Fruit fly (Drosophila melanogaster) whole organism, adult: ENCODE data around the gene DCTN5-p25.

Experiments used
- CG11617 ChIP-seq: fragments of 200-800 bp; sonication (Bioruptor generic); optimal IDR thresholded peaks from 2 replicates; lab custom pipeline; 2017; ENCODE audit warnings: mild to moderate bottlenecking, missing biosample characterization, missing genetic modification reagents, missing genetic modification characterization
- CG12768 ChIP-seq: fragments of 200-800 bp; sonication (Bioruptor generic); optimal IDR thresholded peaks from 2 replicates; lab custom pipeline; 2017; ENCODE audit warnings: missing biosample characterization, missing genetic modification characterization, mild to moderate bottlenecking, moderate library complexity, missing genetic modification reagents
- CG14711 ChIP-seq: fragments of 200-800 bp; sonication (Bioruptor generic); optimal IDR thresholded peaks from 2 replicates; lab custom pipeline; 2018; ENCODE audit warnings: missing biosample characterization, mild to moderate bottlenecking, missing genetic modification characterization, moderate library complexity
- CG1620 ChIP-seq: fragments of 200-800 bp; sonication (Bioruptor generic); optimal IDR thresholded peaks from 2 replicates; lab custom pipeline; 2016; ENCODE audit warnings: missing biosample characterization, missing genetic modification characterization
- CG33017 ChIP-seq: fragments of 200-800 bp; sonication (Bioruptor generic); optimal IDR thresholded peaks from 2 replicates; lab custom pipeline; 2018; ENCODE audit warnings: missing biosample characterization, mild to moderate bottlenecking, missing genetic modification characterization, moderate library complexity
- CG5204 ChIP-seq: fragments of 200-800 bp; sonication (Bioruptor generic); optimal IDR thresholded peaks from 2 replicates; lab custom pipeline; 2016; ENCODE audit warnings: missing biosample characterization, missing genetic modification characterization
- CG7045 ChIP-seq: fragments of 200-800 bp; sonication (Bioruptor generic); optimal IDR thresholded peaks from 2 replicates; lab custom pipeline; 2017; ENCODE audit warnings: missing biosample characterization, mild to moderate bottlenecking, missing genetic modification characterization
- CG7101 ChIP-seq: fragments of 200-800 bp; sonication (Bioruptor generic); optimal IDR thresholded peaks from 2 replicates; lab custom pipeline; 2018; ENCODE audit warnings: missing biosample characterization, mild to moderate bottlenecking, missing genetic modification characterization, moderate library complexity
- Clk ChIP-seq: fragments of 200-800 bp; sonication (Bioruptor generic); optimal IDR thresholded peaks from 2 replicates; lab custom pipeline; 2017; ENCODE audit warnings: missing biosample characterization, missing genetic modification characterization
- Crg-1 ChIP-seq: fragments of 200-800 bp; sonication (Bioruptor generic); optimal IDR thresholded peaks from 2 replicates; lab custom pipeline; 2016; ENCODE audit warnings: missing biosample characterization, missing genetic modification characterization
- Hr96 ChIP-seq: fragments of 200-800 bp; sonication (Bioruptor generic); optimal IDR thresholded peaks from 2 replicates; lab custom pipeline; 2016; ENCODE audit warnings: missing biosample characterization, missing genetic modification characterization
- Mnt ChIP-seq: fragments of 200-800 bp; sonication (Bioruptor generic); optimal IDR thresholded peaks from 2 replicates; lab custom pipeline; 2016; ENCODE audit warnings: missing biosample characterization, mild to moderate bottlenecking, missing genetic modification characterization
- bab1 ChIP-seq: fragments of 200-800 bp; sonication (Bioruptor generic); optimal IDR thresholded peaks from 3 replicates; lab custom pipeline; 2019; ENCODE audit warnings: missing biosample characterization, mild to moderate bottlenecking, missing genetic modification characterization, moderate library complexity
- cic ChIP-seq: fragments of 200-800 bp; sonication (Bioruptor generic); optimal IDR thresholded peaks from 2 replicates; lab custom pipeline; 2017; ENCODE audit warnings: missing biosample characterization, mild to moderate bottlenecking, missing genetic modification characterization, moderate library complexity
- cnc ChIP-seq, 2 experiments: fragments of >200 bp; optimal IDR thresholded peaks; 2 replicates each; lab custom pipeline; 2017
- kay ChIP-seq: fragments of 200-800 bp; sonication (Bioruptor generic); peaks from one replicate; lab custom pipeline; 2016; ENCODE audit warnings: missing biosample characterization, missing genetic modification characterization, borderline replicate concordance
- ovo ChIP-seq: fragments of 200-800 bp; sonication (Bioruptor generic); optimal IDR thresholded peaks from 2 replicates; lab custom pipeline; 2016; ENCODE audit warnings: missing biosample characterization, missing genetic modification characterization
- pad ChIP-seq: fragments of 200-800 bp; sonication (Bioruptor generic); optimal IDR thresholded peaks from 3 replicates; lab custom pipeline; 2017; ENCODE audit warnings: missing biosample characterization, missing genetic modification characterization, mild to moderate bottlenecking, moderate library complexity, missing genetic modification reagents
- tj ChIP-seq: fragments of 200-800 bp; sonication (Bioruptor generic); optimal IDR thresholded peaks from 3 replicates; lab custom pipeline; 2017; ENCODE audit warnings: missing biosample characterization, mild to moderate bottlenecking, missing genetic modification characterization, moderate library complexity
- toe ChIP-seq: fragments of 200-800 bp; sonication (Bioruptor generic); optimal IDR thresholded peaks from 2 replicates; lab custom pipeline; 2016; ENCODE audit warnings: missing biosample characterization, missing genetic modification characterization

The DCTN5-p25 gene

DNA sequence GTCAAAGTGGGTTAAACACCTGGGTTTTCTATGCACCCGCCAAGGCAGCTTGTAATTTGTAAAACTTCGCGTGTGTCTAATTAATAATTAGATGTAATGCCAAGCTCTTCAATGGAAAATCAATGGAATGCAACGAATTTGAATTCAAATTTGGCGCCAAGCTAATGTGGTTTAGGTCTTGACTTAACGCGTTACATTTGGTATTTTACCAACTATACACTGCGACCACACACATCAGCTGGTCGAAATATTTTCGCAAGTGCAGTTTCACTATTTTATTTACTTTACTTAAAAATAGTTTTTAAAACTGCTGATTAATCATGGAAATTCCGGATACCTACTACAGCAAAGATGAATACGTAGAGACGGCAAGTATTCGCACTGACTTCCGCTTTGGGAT lies at the start of gene DCTN5-p25:
DCTN5-p25 (plus strand) TSS at position 229 of the 400 bp plus-strand sequence.
- TF ChIP-seq bab1 (GFP tag; lab: Kevin White, UChicago) (peak; percentile 14), cic (GFP tag; lab: Kevin White, UChicago) (no peak), CG7045 (GFP tag; lab: Kevin White, UChicago) (no peak)

DNA sequence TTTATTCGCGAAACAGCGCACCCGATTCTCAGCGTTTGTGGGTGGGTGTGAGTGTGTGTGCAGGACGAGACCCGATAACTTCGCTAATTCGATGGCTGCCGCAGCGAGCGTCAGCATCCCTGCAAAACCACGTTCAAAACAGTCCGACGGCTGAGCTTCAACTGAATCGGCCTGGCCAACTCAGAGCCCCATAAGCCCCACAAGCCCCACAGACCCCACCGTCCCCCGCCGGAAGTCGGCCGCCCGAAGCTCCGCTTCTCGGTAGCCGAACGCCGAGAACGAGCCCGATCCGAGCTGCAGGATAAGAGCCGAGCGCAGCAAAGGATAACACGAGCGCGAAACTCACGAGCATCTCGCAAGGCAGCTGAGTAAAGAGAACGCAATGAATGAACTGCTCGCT lies 33.4 kb upstream of the DCTN5-p25 start, which contains the start of gene side-II:
side-II (minus strand) TSS at position 168 of the 400 bp plus-strand sequence.
- TF ChIP-seq Mnt (GFP tag; lab: Kevin White, UChicago), result no peak
- TF ChIP-seq CG12768, result no peak
- TF ChIP-seq cnc (optimal IDR thresholded peaks at IDR 0.05; lab: Kevin White, UChicago), result no peak
- no peak for TF ChIP-seq bab1 (GFP tag; lab: Kevin White, UChicago)
- TF ChIP-seq CG7101 (tag; lab: Kevin White, UChicago), result no peak
- TF ChIP-seq CG7045 (GFP tag; lab: Kevin White, UChicago), result no peak
- no peak for TF ChIP-seq cic (GFP tag; lab: Kevin White, UChicago)
- TF ChIP-seq Hr96, result no peak

DNA sequence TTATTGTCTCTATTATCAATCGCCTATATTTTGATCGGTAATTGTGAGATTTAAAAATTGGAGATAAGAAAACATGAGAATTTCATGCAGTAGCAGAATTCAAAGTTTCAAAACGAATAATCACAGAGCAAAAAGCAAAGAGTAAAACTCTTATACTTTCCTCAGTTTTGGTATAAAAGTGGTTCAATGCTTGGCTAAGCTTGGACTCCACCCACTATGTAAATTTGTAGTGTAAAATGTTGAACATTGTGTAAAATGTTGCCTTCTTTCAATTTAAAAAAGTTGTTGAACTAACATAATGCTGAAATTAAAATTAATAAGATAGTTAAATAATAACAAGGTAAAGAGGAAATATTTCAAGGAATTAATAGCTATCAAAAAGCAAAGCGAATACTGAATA lies 32.7 kb upstream of the DCTN5-p25 start:
- TF ChIP-seq bab1 (GFP tag; lab: Kevin White, UChicago) (no peak), CG5204 (no peak), Hr96 (no peak), CG7101 (tag; lab: Kevin White, UChicago) (no peak), CG11617 (GFP tag; lab: Kevin White, UChicago) (no peak), cic (GFP tag; lab: Kevin White, UChicago) (no peak), CG1620 (GFP tag; lab: Kevin White, UChicago) (no peak), CG14711 (tag; lab: Kevin White, UChicago) (no peak), ovo (no peak), Clk (GFP tag; lab: Kevin White, UChicago) (no peak), Crg-1 (no peak), CG33017 (tag; lab: Kevin White, UChicago) (no peak), CG7045 (GFP tag; lab: Kevin White, UChicago) (no peak), cnc (optimal IDR thresholded peaks at IDR 0.05; lab: Kevin White, UChicago) (no peak), Mnt (GFP tag; lab: Kevin White, UChicago) (no peak), CG12768 (no peak), pad (GFP tag; lab: Kevin White, UChicago) (no peak), tj (GFP tag; lab: Kevin White, UChicago) (no peak), toe (GFP tag; lab: Kevin White, UChicago) (no peak)

DNA sequence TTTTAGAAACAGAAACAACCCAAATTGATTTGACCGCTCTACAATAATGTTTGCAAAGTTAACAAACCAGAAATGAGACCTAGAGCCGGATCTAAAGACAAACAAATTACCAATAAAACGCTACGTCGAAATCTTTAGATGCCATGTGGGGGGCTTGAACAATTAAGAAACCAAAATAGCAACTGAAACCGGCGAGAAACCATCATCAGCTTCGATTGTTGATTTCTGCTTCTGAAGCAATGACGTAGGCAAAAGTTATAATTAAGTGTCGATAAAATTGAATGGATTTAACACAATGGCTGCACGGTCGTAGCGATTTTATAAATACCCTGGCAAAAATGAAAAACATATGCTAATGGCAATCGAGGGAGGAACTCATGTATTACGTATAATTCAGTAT lies 12.6 kb upstream of the DCTN5-p25 start:
- TF ChIP-seq Clk (GFP tag; lab: Kevin White, UChicago) (no peak), Mnt (GFP tag; lab: Kevin White, UChicago) (no peak), ovo (no peak), CG12768 (no peak), CG5204 (no peak), toe (GFP tag; lab: Kevin White, UChicago) (no peak), bab1 (GFP tag; lab: Kevin White, UChicago) (no peak), cnc (optimal IDR thresholded peaks at IDR 0.05; lab: Kevin White, UChicago) (no peak), CG11617 (GFP tag; lab: Kevin White, UChicago) (no peak), Hr96 (no peak), pad (GFP tag; lab: Kevin White, UChicago) (no peak), CG33017 (tag; lab: Kevin White, UChicago) (no peak), CG1620 (GFP tag; lab: Kevin White, UChicago) (no peak), Crg-1 (no peak), CG7101 (tag; lab: Kevin White, UChicago) (no peak)

DNA sequence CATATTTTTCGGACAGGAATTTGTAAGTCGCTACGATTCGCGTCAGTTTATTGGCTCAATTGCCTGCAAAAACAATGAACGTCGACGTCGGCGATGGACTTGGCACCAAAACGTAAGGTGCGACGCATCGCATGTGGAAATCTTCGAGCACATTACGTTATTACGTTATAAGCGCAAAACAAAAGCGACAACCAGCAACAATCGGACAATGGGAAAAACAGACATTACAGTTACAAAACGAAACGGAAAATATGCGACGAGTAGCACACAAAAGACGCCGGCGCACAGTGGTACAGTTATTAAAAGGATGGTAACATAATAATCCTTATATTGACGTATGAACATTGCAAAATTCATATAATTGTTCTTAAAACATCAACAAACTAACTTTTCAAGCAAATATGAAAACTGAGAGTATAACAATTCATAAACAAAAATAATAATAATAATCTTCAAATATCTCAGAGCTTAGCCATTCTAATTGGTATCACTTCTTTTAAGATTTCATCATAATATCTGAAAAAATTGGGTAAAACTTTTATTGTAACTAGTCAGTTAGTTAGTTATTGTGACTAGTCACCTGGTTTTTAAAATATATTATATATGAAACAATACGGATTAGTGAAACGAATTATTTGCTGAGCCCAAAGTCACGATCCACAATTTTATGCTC lies 10.6 kb upstream of the DCTN5-p25 start:
- TF ChIP-seq CG7045 (GFP tag; lab: Kevin White, UChicago), result no peak
- no peak for TF ChIP-seq cnc (optimal IDR thresholded peaks at IDR 0.05; lab: Kevin White, UChicago)
- TF ChIP-seq CG33017 (tag; lab: Kevin White, UChicago), result no peak
- no peak for TF ChIP-seq kay (GFP tag; lab: Kevin White, UChicago)
- no peak for TF ChIP-seq cic (GFP tag; lab: Kevin White, UChicago)
- no peak for TF ChIP-seq Mnt (GFP tag; lab: Kevin White, UChicago)
- TF ChIP-seq CG5204, result no peak
- no peak for TF ChIP-seq toe (GFP tag; lab: Kevin White, UChicago)
- TF ChIP-seq CG1620 (GFP tag; lab: Kevin White, UChicago), result no peak
- TF ChIP-seq ovo, result no peak
- TF ChIP-seq Hr96, result no peak
- TF ChIP-seq tj (GFP tag; lab: Kevin White, UChicago), result no peak
- TF ChIP-seq CG11617 (GFP tag; lab: Kevin White, UChicago), result no peak
- TF ChIP-seq CG14711 (tag; lab: Kevin White, UChicago), result no peak
- no peak for TF ChIP-seq CG7101 (tag; lab: Kevin White, UChicago)
- TF ChIP-seq pad (GFP tag; lab: Kevin White, UChicago), result no peak

DNA sequence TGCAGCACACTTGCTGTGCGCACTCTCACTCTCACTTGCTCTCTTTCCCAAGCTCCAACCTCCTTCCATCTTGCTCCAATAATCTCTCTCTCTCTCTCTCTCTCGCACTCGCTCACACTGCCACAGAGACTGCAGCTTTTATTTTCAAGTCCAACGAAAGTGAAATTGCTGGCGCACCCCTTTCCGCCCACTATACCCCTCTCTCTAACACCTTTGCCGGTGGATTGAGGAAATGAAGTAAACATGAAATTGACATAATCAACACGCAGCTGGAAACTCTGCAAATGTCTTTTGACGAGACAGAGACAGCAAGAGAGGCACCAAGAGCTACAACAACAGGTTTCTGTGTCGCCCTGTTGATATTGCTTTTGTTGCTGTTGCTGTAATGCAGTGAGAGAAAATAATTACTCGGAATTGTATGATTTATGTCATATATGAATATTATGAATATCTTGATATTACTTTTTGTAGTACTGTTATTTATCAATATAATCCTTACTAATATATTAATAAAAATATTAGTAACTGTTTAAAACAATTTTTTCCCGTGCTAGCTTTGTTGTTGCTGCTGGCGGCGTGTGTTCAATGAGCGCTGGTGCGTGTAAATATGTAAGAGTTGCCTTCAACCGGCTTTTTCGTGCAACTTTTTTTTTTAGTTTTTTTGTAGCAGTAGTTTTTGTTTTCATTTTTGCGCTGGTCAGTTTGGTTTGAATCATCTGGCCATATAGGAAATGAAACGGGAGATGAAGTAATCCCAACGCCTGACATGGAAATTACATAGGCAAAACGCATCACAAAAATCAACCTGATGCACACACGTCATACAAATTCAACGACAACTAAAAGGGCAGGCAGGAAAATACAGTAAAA lies 9.7 kb upstream of the DCTN5-p25 start:
- peak; percentile 19 for TF ChIP-seq CG7045 (GFP tag; lab: Kevin White, UChicago)
- peak; percentile 48 for TF ChIP-seq pad (GFP tag; lab: Kevin White, UChicago)
- TF ChIP-seq bab1 (GFP tag; lab: Kevin White, UChicago), result peak; percentile 50
- TF ChIP-seq Hr96, result no peak
- peak; percentile 51 for TF ChIP-seq CG14711 (tag; lab: Kevin White, UChicago)
- no peak for TF ChIP-seq Crg-1
- TF ChIP-seq Mnt (GFP tag; lab: Kevin White, UChicago), result no peak
- TF ChIP-seq CG5204, result no peak
- TF ChIP-seq cic (GFP tag; lab: Kevin White, UChicago), result no peak
- TF ChIP-seq CG7101 (tag; lab: Kevin White, UChicago), result peak; percentile 22
- no peak for TF ChIP-seq ovo
